Fruit fly (Drosophila melanogaster) whole organism, embryonic: ENCODE results near the gene Hr4.
A peak's percentile ranks its signal among the peaks of the same experiment; 100 is the strongest.

Experiments
- Antp ChIP-seq: fragments of 200-800 bp; sonication (Bioruptor generic); optimal IDR thresholded peaks from 3 replicates; lab custom pipeline; 2016; ENCODE audit warnings: missing biosample characterization, missing genetic modification characterization
- CG10462 ChIP-seq: fragments of 200-800 bp; sonication (Bioruptor generic); optimal IDR thresholded peaks from 2 replicates; lab custom pipeline; 2016; ENCODE audit warnings: missing biosample characterization, missing genetic modification characterization
- CG11723 ChIP-seq: fragments of 200-800 bp; sonication (Bioruptor generic); optimal IDR thresholded peaks from 2 replicates; lab custom pipeline; 2017; ENCODE audit warnings: missing biosample characterization, mild to moderate bottlenecking, missing genetic modification characterization
- CG12659 ChIP-seq: fragments of 200-800 bp; sonication (Bioruptor generic); optimal IDR thresholded peaks from 3 replicates; lab custom pipeline; 2017; ENCODE audit warnings: mild to moderate bottlenecking, missing biosample characterization, missing genetic modification reagents, missing genetic modification characterization
- CG1603 ChIP-seq: fragments of 200-800 bp; sonication (Bioruptor generic); optimal IDR thresholded peaks from 2 replicates; lab custom pipeline; 2019; ENCODE audit warnings: missing biosample characterization, mild to moderate bottlenecking, missing genetic modification characterization, moderate library complexity
- CG16813 ChIP-seq: fragments of 200-800 bp; sonication (Bioruptor generic); IDR thresholded peaks from 3 replicates; pipeline ENCODE4 v1.3.6; 2022; ENCODE audit warnings: missing biosample characterization, missing genetic modification characterization; ENCODE audit not compliant: partially characterized antibody
- CG17912 ChIP-seq: fragments of 200-800 bp; sonication (Bioruptor generic); optimal IDR thresholded peaks from 2 replicates; lab custom pipeline; 2018; ENCODE audit warnings: missing biosample characterization, mild to moderate bottlenecking, missing genetic modification characterization
- CG18599 ChIP-seq: fragments of 200-800 bp; sonication (Bioruptor generic); optimal IDR thresholded peaks from 3 replicates; lab custom pipeline; 2017; ENCODE audit warnings: missing biosample characterization, missing genetic modification characterization, mild to moderate bottlenecking, moderate library complexity, missing genetic modification reagents
- CG2120 ChIP-seq: fragments of 200-800 bp; sonication (Bioruptor generic); optimal IDR thresholded peaks from 3 replicates; lab custom pipeline; 2016; ENCODE audit warnings: missing biosample characterization, missing genetic modification characterization
- CG3163 ChIP-seq: fragments of 200-800 bp; sonication (Bioruptor generic); optimal IDR thresholded peaks from 3 replicates; lab custom pipeline; 2016; ENCODE audit warnings: missing biosample characterization, missing genetic modification characterization
- CG32772 ChIP-seq: fragments of 200-800 bp; sonication (Bioruptor generic); IDR thresholded peaks from 2 replicates; pipeline ENCODE4 v1.3.6; 2022; ENCODE audit warnings: missing biosample characterization, missing genetic modification characterization
- CG34422 ChIP-seq: fragments of 200-800 bp; sonication (Bioruptor generic); IDR thresholded peaks from 3 replicates; pipeline ENCODE4 v1.3.6; 2022; ENCODE audit warnings: missing biosample characterization, missing genetic modification characterization
- CG42726 ChIP-seq: fragments of 200-800 bp; sonication (Bioruptor generic); IDR thresholded peaks from 2 replicates; pipeline ENCODE4 v1.3.6; 2022; ENCODE audit warnings: missing biosample characterization, missing genetic modification characterization; ENCODE audit not compliant: partially characterized antibody
- CG4707 ChIP-seq: fragments of 200-800 bp; sonication (Bioruptor generic); optimal IDR thresholded peaks from 2 replicates; lab custom pipeline; 2018; ENCODE audit warnings: missing biosample characterization, mild to moderate bottlenecking, missing genetic modification characterization, moderate library complexity
- CG4854 ChIP-seq: fragments of 200-800 bp; sonication (Bioruptor generic); optimal IDR thresholded peaks from 2 replicates; lab custom pipeline; 2016; ENCODE audit warnings: missing biosample characterization, missing genetic modification characterization, inconsistent platforms
- CG7372 ChIP-seq: fragments of 200-800 bp; sonication (Bioruptor generic); IDR thresholded peaks from 2 replicates; pipeline ENCODE4 v1.3.6; 2022; ENCODE audit warnings: missing biosample characterization, missing genetic modification characterization
- CG8089 ChIP-seq: fragments of 200-800 bp; sonication (Bioruptor generic); optimal IDR thresholded peaks from 3 replicates; lab custom pipeline; 2016; ENCODE audit warnings: missing biosample characterization, missing genetic modification characterization
- CG8765 ChIP-seq: fragments of 200-800 bp; sonication (Bioruptor generic); IDR thresholded peaks from 2 replicates; pipeline ENCODE4 v1.3.6; 2022; ENCODE audit warnings: missing biosample characterization, missing genetic modification characterization
- CG9215 ChIP-seq: fragments of 200-800 bp; sonication (Bioruptor generic); IDR thresholded peaks from 2 replicates; pipeline ENCODE4 v1.3.6; 2022; ENCODE audit warnings: missing biosample characterization, missing genetic modification characterization
- CTCF ChIP-seq: fragments of 200-800 bp; sonication (Bioruptor generic); optimal IDR thresholded peaks from 2 replicates; lab custom pipeline; 2017; ENCODE audit warnings: missing biosample characterization, mild to moderate bottlenecking, missing genetic modification characterization, moderate library complexity
- CoRest ChIP-seq: fragments of 200-800 bp; sonication (Bioruptor generic); optimal IDR thresholded peaks from 3 replicates; lab custom pipeline; 2018; ENCODE audit warnings: missing biosample characterization, mild to moderate bottlenecking, missing genetic modification characterization, moderate library complexity
- Dll ChIP-seq: fragments of 200-800 bp; sonication (Bioruptor generic); IDR thresholded peaks from 4 replicates; pipeline ENCODE4 v1.3.6; 2022; ENCODE audit warnings: missing biosample characterization, missing genetic modification characterization; ENCODE audit not compliant: partially characterized antibody
- Doc3 ChIP-seq: fragments of 200-800 bp; sonication (Bioruptor generic); IDR thresholded peaks from 3 replicates; pipeline ENCODE4 v1.3.6; 2022; ENCODE audit warnings: missing biosample characterization, missing genetic modification characterization; ENCODE audit not compliant: partially characterized antibody
- Hmx ChIP-seq: fragments of 200-800 bp; sonication (Bioruptor generic); optimal IDR thresholded peaks from 2 replicates; lab custom pipeline; 2016; ENCODE audit warnings: missing biosample characterization, missing genetic modification characterization
- Lpt ChIP-seq: fragments of >200 bp; optimal IDR thresholded peaks from 2 replicates; lab custom pipeline; 2018; ENCODE audit warnings: missing biosample characterization, missing genetic modification characterization
- NC2α ChIP-seq: fragments of 200-800 bp; sonication (Bioruptor generic); optimal IDR thresholded peaks from 2 replicates; lab custom pipeline; 2016; ENCODE audit warnings: missing biosample characterization, missing genetic modification characterization
- Opbp ChIP-seq: fragments of 200-800 bp; sonication (Bioruptor generic); IDR thresholded peaks from 3 replicates; pipeline ENCODE4 v1.3.6; 2022; ENCODE audit warnings: missing biosample characterization, missing genetic modification characterization; ENCODE audit not compliant: partially characterized antibody
- PHDP ChIP-seq: fragments of 200-800 bp; sonication (Bioruptor generic); optimal IDR thresholded peaks from 3 replicates; lab custom pipeline; 2018; ENCODE audit warnings: missing biosample characterization, mild to moderate bottlenecking, missing genetic modification characterization, moderate library complexity
- Six4 ChIP-seq: fragments of 200-800 bp; sonication (Bioruptor generic); optimal IDR thresholded peaks from 2 replicates; lab custom pipeline; 2016; ENCODE audit warnings: missing biosample characterization, missing genetic modification characterization
- caup ChIP-seq: fragments of 200-800 bp; sonication (Bioruptor generic); optimal IDR thresholded peaks from 3 replicates; lab custom pipeline; 2017; ENCODE audit warnings: missing biosample characterization, mild to moderate bottlenecking, missing genetic modification characterization, moderate library complexity; ENCODE audit not compliant: severe bottlenecking
- crol ChIP-seq: fragments of 200-800 bp; sonication (Bioruptor generic); IDR thresholded peaks from 2 replicates; pipeline ENCODE4 v1.3.6; 2022; ENCODE audit warnings: missing biosample characterization, missing genetic modification characterization
- crp ChIP-seq, 2 experiments: fragments of 200-800 bp; sonication (Bioruptor generic); optimal IDR thresholded peaks; 2 replicates in 1 of 2; 3 replicates in 1 of 2; lab custom pipeline; 2017; ENCODE audit warnings: missing biosample characterization in 2 of 2, missing genetic modification characterization in 2 of 2, mild to moderate bottlenecking in 1 of 2, moderate library complexity in 1 of 2
- cwo ChIP-seq: fragments of 200-800 bp; sonication (Bioruptor generic); optimal IDR thresholded peaks from 3 replicates; lab custom pipeline; 2017; ENCODE audit warnings: missing biosample characterization, missing genetic modification characterization, mild to moderate bottlenecking, moderate library complexity, missing genetic modification reagents
- da ChIP-seq: fragments of 200-800 bp; sonication (Bioruptor generic); optimal IDR thresholded peaks from 2 replicates; lab custom pipeline; 2016; ENCODE audit warnings: missing biosample characterization, missing genetic modification characterization
- ems ChIP-seq: fragments of 200-800 bp; sonication (Bioruptor generic); optimal IDR thresholded peaks from 3 replicates; lab custom pipeline; 2016; ENCODE audit warnings: missing biosample characterization, missing genetic modification characterization
- inv ChIP-seq: fragments of 200-800 bp; sonication (Bioruptor generic); IDR thresholded peaks from 2 replicates; pipeline ENCODE4 v1.3.6; 2022; ENCODE audit warnings: missing biosample characterization, missing genetic modification characterization; ENCODE audit not compliant: partially characterized antibody
- kni ChIP-seq: fragments of 200-800 bp; sonication (Bioruptor generic); optimal IDR thresholded peaks from 3 replicates; lab custom pipeline; 2017; ENCODE audit warnings: mild to moderate bottlenecking, missing biosample characterization, missing genetic modification reagents, missing genetic modification characterization
- lov ChIP-seq, 2 experiments: fragments of 200-800 bp in 1 of 2; fragments of >200 bp in 1 of 2; sonication (Bioruptor generic) in 1 of 2; IDR thresholded peaks in 1 of 2; optimal IDR thresholded peaks in 1 of 2; 2 replicates in 1 of 2; 3 replicates in 1 of 2; pipeline versions ENCODE4 v1.3.6 to Lab custom; 2017 to 2022; ENCODE audit warnings: missing biosample characterization in 1 of 2, missing genetic modification characterization in 1 of 2
- pnt ChIP-seq: fragments of 200-800 bp; sonication (Bioruptor generic); optimal IDR thresholded peaks from 3 replicates; lab custom pipeline; 2016; ENCODE audit warnings: missing biosample characterization, missing genetic modification characterization
- repo ChIP-seq: fragments of 200-800 bp; sonication (Bioruptor generic); optimal IDR thresholded peaks from 2 replicates; lab custom pipeline; 2016; ENCODE audit warnings: missing biosample characterization, missing genetic modification characterization
- rib ChIP-seq: fragments of 200-800 bp; sonication (Bioruptor generic); IDR thresholded peaks from 2 replicates; pipeline ENCODE4 v1.3.6; 2022; ENCODE audit warnings: missing biosample characterization, missing genetic modification characterization
- row ChIP-seq: fragments of 200-800 bp; sonication (Bioruptor generic); IDR thresholded peaks from 3 replicates; pipeline ENCODE4 v1.3.6; 2022; ENCODE audit warnings: missing biosample characterization, missing genetic modification characterization
- salm ChIP-seq: fragments of 200-800 bp; sonication (Bioruptor generic); optimal IDR thresholded peaks from 2 replicates; lab custom pipeline; 2018; ENCODE audit warnings: missing biosample characterization, mild to moderate bottlenecking, missing genetic modification characterization
- sens ChIP-seq: fragments of 200-800 bp; sonication (Bioruptor generic); peaks from one replicate; lab custom pipeline; 2016; ENCODE audit warnings: missing biosample characterization, missing genetic modification characterization
- shn ChIP-seq: fragments of 200-800 bp; sonication (Bioruptor generic); optimal IDR thresholded peaks from 3 replicates; lab custom pipeline; 2016; ENCODE audit warnings: missing biosample characterization, missing genetic modification characterization
- sqz ChIP-seq: fragments of 200-800 bp; sonication (Bioruptor generic); optimal IDR thresholded peaks from 3 replicates; lab custom pipeline; 2018; ENCODE audit warnings: missing biosample characterization, mild to moderate bottlenecking, missing genetic modification characterization
- toy ChIP-seq: fragments of 200-800 bp; sonication (Bioruptor generic); IDR thresholded peaks from 2 replicates; pipeline ENCODE4 v1.3.6; 2022; ENCODE audit warnings: missing biosample characterization, missing genetic modification characterization
- tup ChIP-seq: fragments of 200-800 bp; sonication (Bioruptor generic); optimal IDR thresholded peaks from 2 replicates; lab custom pipeline; 2016; ENCODE audit warnings: missing biosample characterization, mild to moderate bottlenecking, missing genetic modification characterization, moderate library complexity
- wor ChIP-seq: fragments of 200-800 bp; sonication (Bioruptor generic); IDR thresholded peaks from 2 replicates; pipeline ENCODE4 v1.3.6; 2022; ENCODE audit warnings: missing biosample characterization, missing genetic modification characterization
- z ChIP-seq: fragments of 200-800 bp; sonication (Bioruptor generic); IDR thresholded peaks from 3 replicates; pipeline ENCODE4 v1.3.6; 2022; ENCODE audit warnings: missing biosample characterization, missing genetic modification characterization
- zfh2 ChIP-seq: fragments of 200-800 bp; sonication (Bioruptor generic); optimal IDR thresholded peaks from 2 replicates; lab custom pipeline; 2016; ENCODE audit warnings: missing biosample characterization, missing genetic modification characterization

The Hr4 gene

DNA sequence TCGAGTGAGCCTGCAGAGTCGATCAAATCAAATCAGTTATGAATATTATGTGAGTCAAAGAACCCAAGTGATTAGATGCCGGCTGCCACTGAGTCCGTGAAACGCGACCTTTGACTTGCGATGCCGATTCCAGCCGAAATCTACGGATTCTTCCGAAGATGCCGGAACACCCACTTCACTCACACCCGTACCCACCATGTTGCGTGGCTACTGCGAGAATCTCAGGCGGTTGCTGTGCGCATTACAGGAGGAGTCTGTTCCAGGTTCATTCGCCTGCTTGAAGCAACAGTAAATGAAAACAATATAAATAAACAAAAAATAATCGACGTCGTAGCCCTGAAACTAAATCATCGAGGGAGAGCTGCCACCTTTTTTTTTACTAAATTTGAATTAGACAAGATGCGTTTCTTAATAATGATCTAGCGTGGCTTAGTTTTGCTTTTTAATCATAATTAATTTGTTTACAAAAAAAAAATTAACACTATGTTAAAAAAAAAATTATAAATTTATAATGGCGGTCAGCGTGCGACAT lies 40.1 kb upstream of the Hr4 start, which contains the start of gene Ldaf1 (continued):
- TF ChIP-seq lov (optimal IDR thresholded peaks at IDR 0.05; lab: Kevin White, UChicago) (no peak), lov (GFP tag; IDR thresholded peaks at IDR 0.05; lab: Robert Waterston, UW) (no peak), cwo (no peak), PHDP (tag; lab: Kevin White, UChicago) (no peak), CG34422 (GFP tag; lab: Robert Waterston, UW) (no peak), salm (tag; lab: Kevin White, UChicago) (no peak), NC2α (no peak), zfh2 (GFP tag; lab: Kevin White, UChicago) (no peak), CG10462 (GFP tag; lab: Kevin White, UChicago) (no peak), CG8765 (GFP tag; lab: Robert Waterston, UW) (no peak), CG2120 (GFP tag; lab: Kevin White, UChicago) (peak; percentile 7), CG7372 (GFP tag; lab: Robert Waterston, UW) (no peak), kni (GFP tag; lab: Kevin White, UChicago) (no peak), CG16813 (GFP tag; lab: Robert Waterston, UW) (no peak), Doc3 (GFP tag; lab: Robert Waterston, UW) (no peak), sqz (GFP tag; lab: Kevin White, UChicago) (no peak), da (no peak), caup (GFP tag; lab: Kevin White, UChicago) (no peak), Six4 (GFP tag; lab: Kevin White, UChicago) (no peak), CG4707 (GFP tag; lab: Kevin White, UChicago) (no peak), CG9215 (GFP tag; lab: Robert Waterston, UW) (no peak), wor (no peak), rib (GFP tag; lab: Robert Waterston, UW) (no peak), tup (GFP tag; lab: Kevin White, UChicago) (no peak), CG12659 (GFP tag; lab: Kevin White, UChicago) (peak; percentile 28), sens (peak; percentile 69), CG42726 (GFP tag; lab: Robert Waterston, UW) (no peak), CG4854 (GFP tag; lab: Kevin White, UChicago) (no peak), shn (no peak), Lpt (no peak), ems (GFP tag; lab: Kevin White, UChicago) (no peak), Dll (0 out of 4 replicates have a peak, but pooled peaks have one; percentile 25), CTCF (GFP tag; lab: Kevin White, UChicago) (no peak), Hmx (GFP tag; lab: Kevin White, UChicago) (no peak), pnt (GFP tag; lab: Kevin White, UChicago) (no peak), CG17912 (GFP tag; lab: Kevin White, UChicago) (no peak), Antp (GFP tag; lab: Kevin White, UChicago) (no peak), CG18599 (no peak), Opbp (GFP tag; lab: Robert Waterston, UW) (no peak), z (GFP tag; lab: Robert Waterston, UW) (no peak), row (peak; percentile 44; the same call in 1 of the 3 replicates), repo (GFP tag; lab: Kevin White, UChicago) (no peak), inv (GFP tag; lab: Robert Waterston, UW) (no peak), toy (GFP tag; lab: Robert Waterston, UW) (no peak), CG3163 (GFP tag; lab: Kevin White, UChicago) (no peak), CG8089 (GFP tag; lab: Kevin White, UChicago) (no peak), CG1603 (tag; lab: Kevin White, UChicago) (peak; percentile 21), CG32772 (GFP tag; lab: Robert Waterston, UW) (no peak), crol (GFP tag; lab: Robert Waterston, UW) (no peak), CoRest (no peak), crp (GFP tag; optimal IDR thresholded peaks at IDR 0.05; lab: Kevin White, UChicago) (no peak), CG11723 (GFP tag; lab: Kevin White, UChicago) (no peak)
